Worm (Caenorhabditis elegans) whole organism, young adult: ENCODE measurements around the gene lpr-6.

ENCODE experiments used
- aptf-3 ChIP-seq: fragments of 200-800 bp; sonication (Bioruptor generic); IDR thresholded peaks from 2 replicates; pipeline ENCODE4 v1.3.6; 2022; ENCODE audit warnings: missing genetic modification characterization, missing compliant biosample characterization
- dpff-1 ChIP-seq: sonication (generic microtip); optimal IDR thresholded peaks from 2 replicates; lab custom pipeline; 2017; ENCODE audit warnings: mild to moderate bottlenecking, missing genetic modification characterization, missing compliant biosample characterization

DNA sequence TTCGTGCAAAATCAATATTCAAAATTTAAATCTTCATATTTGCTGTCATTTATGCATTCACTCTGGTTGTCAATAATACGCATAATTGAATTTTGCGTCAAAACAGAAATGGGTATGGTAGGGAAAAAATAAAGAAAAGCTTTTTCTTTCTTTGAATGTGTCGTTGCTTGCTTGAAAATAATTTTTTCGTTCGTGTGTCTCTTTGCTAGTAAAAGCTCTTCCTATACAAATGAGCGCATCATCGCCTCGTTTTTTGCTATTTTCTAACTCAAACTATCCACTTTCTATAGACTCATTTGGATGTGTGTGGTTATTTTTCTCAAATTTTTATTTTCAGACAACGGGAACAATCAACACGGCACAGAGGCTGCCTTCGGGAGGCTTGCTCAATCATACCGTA, 31.2 kb upstream of the lpr-6 start, which contains the start of gene ldb-1:
- no peak for TF ChIP-seq dpff-1 (tag; lab: Kevin White, UChicago)
- TF ChIP-seq aptf-3 (GFP tag; lab: Robert Waterston, UW), result no peak
